Worm (Caenorhabditis elegans) whole organism, dauer: ENCODE results near the gene Y54G11A.19.

ENCODE experiments used
- unc-62 ChIP-seq: sonication (generic microtip); optimal IDR thresholded peaks from 2 replicates; lab custom pipeline; 2017; ENCODE audit warnings: missing biosample characterization, missing genetic modification reagents, missing genetic modification characterization

The Y54G11A.19 gene

ce11 chrII:14250147-14250965 is 6.3 kb downstream of the Y54G11A.19 start, which contains the start of gene hmg-1.1:
hmg-1.1 (plus strand) TSS chrII:14250695.
- TF ChIP-seq unc-62 (GFP tag; lab: Kevin White, UChicago), result no peak

ce11 chrII:14249489-14249888 is 7.2 kb downstream of the Y54G11A.19 start:
- no peak for TF ChIP-seq unc-62 (GFP tag; lab: Kevin White, UChicago)

- no peak for TF ChIP-seq unc-62 (GFP tag; lab: Kevin White, UChicago)
Measured at ce11 chrII:14247748-14248502, 8.8 kb downstream of the Y54G11A.19 start.

- no peak for TF ChIP-seq unc-62 (GFP tag; lab: Kevin White, UChicago)
Measured at ce11 chrII:14247227-14247626, 9.5 kb downstream of the Y54G11A.19 start.

ce11 chrII:14244457-14245254 is 12.0 kb downstream of the Y54G11A.19 start:
- TF ChIP-seq unc-62 (GFP tag; lab: Kevin White, UChicago), result no peak

- no peak for TF ChIP-seq unc-62 (GFP tag; lab: Kevin White, UChicago)
Measured at ce11 chrII:14243503-14243902, 13.2 kb downstream of the Y54G11A.19 start, which contains the start of gene jmjd-2. jmjd-2 (minus strand) TSS chrII:14243603.

- no peak for TF ChIP-seq unc-62 (GFP tag; lab: Kevin White, UChicago)
Measured at ce11 chrII:14242259-14242658, 14.4 kb downstream of the Y54G11A.19 start.

ce11 chrII:14239924-14240323 is 16.8 kb downstream of the Y54G11A.19 start:
- no peak for TF ChIP-seq unc-62 (GFP tag; lab: Kevin White, UChicago)

ce11 chrII:14237245-14237806 is 19.4 kb downstream of the Y54G11A.19 start:
- TF ChIP-seq unc-62 (GFP tag; lab: Kevin White, UChicago), result no peak

- no peak for TF ChIP-seq unc-62 (GFP tag; lab: Kevin White, UChicago)
Measured at ce11 chrII:14236569-14236968, 20.1 kb downstream of the Y54G11A.19 start.

ce11 chrII:14234375-14235102 is 22.1 kb downstream of the Y54G11A.19 start:
- no peak for TF ChIP-seq unc-62 (GFP tag; lab: Kevin White, UChicago)

- no peak for TF ChIP-seq unc-62 (GFP tag; lab: Kevin White, UChicago)
Measured at ce11 chrII:14233879-14234278, 22.8 kb downstream of the Y54G11A.19 start, which contains the start of gene men-1. men-1 (minus strand) TSS chrII:14234120.

ce11 chrII:14230938-14231337 is 25.7 kb downstream of the Y54G11A.19 start:
- TF ChIP-seq unc-62 (GFP tag; lab: Kevin White, UChicago), result no peak

ce11 chrII:14230075-14230474 is 26.6 kb downstream of the Y54G11A.19 start:
- TF ChIP-seq unc-62 (GFP tag; lab: Kevin White, UChicago), result no peak
